Worm (Caenorhabditis elegans) whole organism, early embryonic: Measurements from ENCODE around the gene pes-4.

ENCODE experiments used
- ama-1 ChIP-seq: fragments of 150-350 bp; optimal IDR thresholded peaks from 2 replicates; lab custom pipeline; 2014
- ceh-13 ChIP-seq: fragments of 200-800 bp; sonication (Bioruptor generic); optimal IDR thresholded peaks from 2 replicates; lab custom pipeline; 2018; ENCODE audit warnings: mild to moderate bottlenecking, missing genetic modification characterization, missing compliant biosample characterization
- ceh-36 ChIP-seq: sonication (generic microtip); optimal IDR thresholded peaks from 2 replicates; lab custom pipeline; 2016; ENCODE audit warnings: missing genetic modification characterization, inconsistent platforms, missing compliant biosample characterization
- ets-7 ChIP-seq: sonication (generic microtip); optimal IDR thresholded peaks from 2 replicates; lab custom pipeline; 2016; ENCODE audit warnings: missing genotype, missing genetic modification characterization, missing compliant biosample characterization
- hmbx-1 ChIP-seq: sonication (generic microtip); optimal IDR thresholded peaks from 2 replicates; lab custom pipeline; 2016; ENCODE audit warnings: mild to moderate bottlenecking, missing genetic modification characterization, missing compliant biosample characterization
- hnd-1 ChIP-seq: sonication (generic microtip); optimal IDR thresholded peaks from 2 replicates; lab custom pipeline; 2016; ENCODE audit warnings: missing genetic modification characterization, missing compliant biosample characterization
- scrt-1 ChIP-seq: fragments of 200-800 bp; sonication (Bioruptor generic); IDR thresholded peaks from 2 replicates; pipeline ENCODE4 v1.3.6; 2022; ENCODE audit warnings: missing genetic modification characterization, missing compliant biosample characterization
- sea-1 ChIP-seq: fragments of 200-800 bp; sonication (Bioruptor generic); conservative IDR thresholded peaks from 2 replicates; pipeline ENCODE4 v1.3.6; 2022; ENCODE audit warnings: missing genetic modification characterization, missing compliant biosample characterization
- tbx-11 ChIP-seq: fragments of 200-800 bp; sonication (Bioruptor generic); IDR thresholded peaks from 2 replicates; pipeline ENCODE4 v1.3.6; 2022; ENCODE audit warnings: missing genetic modification characterization, missing compliant biosample characterization
- tbx-37 ChIP-seq: fragments of 200-800 bp; sonication (Bioruptor generic); conservative IDR thresholded peaks from 2 replicates; pipeline ENCODE4 v1.3.6; 2022; ENCODE audit warnings: missing genetic modification reagents, missing genetic modification characterization, missing compliant biosample characterization
- tra-4 ChIP-seq: sonication (generic microtip); optimal IDR thresholded peaks from 2 replicates; lab custom pipeline; 2017; ENCODE audit warnings: missing genetic modification characterization, missing compliant biosample characterization

DNA sequence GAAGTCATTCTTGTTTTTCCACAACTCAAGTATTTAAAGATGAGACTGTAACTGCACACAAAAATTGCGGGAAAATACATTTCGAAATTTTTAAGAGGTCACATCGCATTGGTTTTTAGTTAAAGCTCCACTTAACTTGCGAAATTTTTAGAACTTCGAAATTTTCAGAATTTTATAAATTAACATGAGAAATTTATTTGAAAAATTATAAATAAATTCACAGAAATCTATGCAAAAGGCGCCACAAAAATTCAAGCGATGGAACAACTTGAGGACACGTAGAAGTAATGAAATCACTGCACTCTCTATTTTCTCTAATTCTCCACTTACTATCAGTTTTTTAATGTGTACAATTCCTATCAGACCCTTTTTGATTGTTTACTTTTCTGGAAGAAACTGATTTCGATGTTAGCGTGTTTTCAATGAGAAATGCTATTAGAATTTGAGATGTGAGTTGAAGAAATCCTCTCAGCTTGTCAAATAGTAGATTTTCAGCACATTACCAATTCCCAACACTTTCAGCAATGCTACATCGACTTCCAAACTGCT, 41.4 kb upstream of the pes-4 start, which contains the start of gene fbxa-31:
- TF ChIP-seq hmbx-1 (no peak), ceh-13 (GFP tag; lab: Kevin White, UChicago) (no peak), tra-4 (tag; lab: Kevin White, UChicago) (no peak), scrt-1 (GFP tag; lab: Robert Waterston, UW) (no peak), ama-1 (lab: Kevin White, UChicago) (no peak), ets-7 (tag; lab: Kevin White, UChicago) (no peak), hnd-1 (tag; lab: Kevin White, UChicago) (no peak), ceh-36 (no peak), sea-1 (GFP tag; lab: Robert Waterston, UW) (no peak), tbx-11 (GFP tag; lab: Robert Waterston, UW) (no peak), tbx-37 (GFP tag; lab: Robert Waterston, UW) (no peak)
